Worm (Caenorhabditis elegans) whole organism, young adult: ENCODE measurements around the gene pdhb-1.

Experiments used
- Y67H2A.10 ChIP-seq: fragments of 200-800 bp; sonication (Bioruptor generic); conservative IDR thresholded peaks from 2 replicates; pipeline ENCODE4 v1.3.6; 2022; ENCODE audit warnings: missing genetic modification reagents, missing genetic modification characterization, missing compliant biosample characterization
- ama-1 ChIP-seq, 3 experiments: fragments of 150-350 bp in 1 of 3; sonication (generic microtip) in 2 of 3; optimal IDR thresholded peaks; 2 replicates each; lab custom pipeline; 2014 to 2018; ENCODE audit warnings: missing biosample characterization in 2 of 3, missing genetic modification characterization in 2 of 3, missing genetic modification reagents in 2 of 3

DNA sequence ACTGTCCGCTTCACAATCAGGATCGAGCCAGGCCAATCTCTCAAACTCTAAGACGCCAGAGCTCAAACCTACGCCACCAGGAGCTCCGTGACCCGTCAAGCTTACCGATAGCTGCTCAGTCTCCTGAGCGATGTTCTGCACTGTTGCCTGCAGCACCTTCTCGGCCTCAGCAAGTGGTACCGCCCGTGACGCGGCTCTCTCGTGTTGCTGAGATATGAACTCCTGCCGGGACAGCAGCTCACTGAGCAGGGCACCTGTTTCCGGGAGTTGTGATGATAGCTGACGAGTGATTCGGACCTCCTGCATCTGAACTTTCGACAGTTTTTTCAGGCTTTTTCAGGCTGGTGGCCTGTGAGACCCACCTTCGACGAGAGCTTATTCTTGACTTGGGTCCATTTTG, 1.4 kb upstream of the pdhb-1 start:
- TF ChIP-seq Y67H2A.10 (GFP tag; lab: Robert Waterston, UW) (no peak), ama-1 (optimal IDR thresholded peaks at IDR 0.05; lab: Kevin White, UChicago) (no peak), ama-1 (GFP tag; optimal IDR thresholded peaks at IDR 0.05; lab: Kevin White, UChicago) (no peak)
